Fruit fly (Drosophila melanogaster) whole organism, pupa: ENCODE data around the gene CG32137.

Source experiments
- CG13204 ChIP-seq: fragments of 200-800 bp; sonication (Bioruptor generic); optimal IDR thresholded peaks from 2 replicates; lab custom pipeline; 2018; ENCODE audit warnings: missing biosample characterization, mild to moderate bottlenecking, missing genetic modification characterization, moderate library complexity
- CG8301 ChIP-seq: fragments of 200-800 bp; sonication (Bioruptor generic); optimal IDR thresholded peaks from 2 replicates; lab custom pipeline; 2018; ENCODE audit warnings: missing biosample characterization, mild to moderate bottlenecking, missing genetic modification characterization
- rn ChIP-seq: fragments of 200-800 bp; sonication (Bioruptor generic); IDR thresholded peaks from 2 replicates; pipeline ENCODE4 v1.3.6; 2022; ENCODE audit warnings: missing biosample characterization, missing genetic modification characterization

dm6 chr3L:14002524-14003135, 63.6 kb downstream of the CG32137 start:
- TF ChIP-seq CG13204 (GFP tag; lab: Kevin White, UChicago) (no peak), CG8301 (tag; lab: Kevin White, UChicago) (no peak), rn (no peak)
